Worm (Caenorhabditis elegans) whole organism, dauer: Measurements from ENCODE around the gene B0218.5.
"Not testable (repeated sequence)": the region's sequence is repeated elsewhere in the genome, so short reads cannot be mapped to it uniquely, and the experiment has no call there.

Source experiments
- unc-62 ChIP-seq: sonication (generic microtip); optimal IDR thresholded peaks from 2 replicates; lab custom pipeline; 2017; ENCODE audit warnings: missing biosample characterization, missing genetic modification reagents, missing genetic modification characterization

Gene B0218.5

DNA sequence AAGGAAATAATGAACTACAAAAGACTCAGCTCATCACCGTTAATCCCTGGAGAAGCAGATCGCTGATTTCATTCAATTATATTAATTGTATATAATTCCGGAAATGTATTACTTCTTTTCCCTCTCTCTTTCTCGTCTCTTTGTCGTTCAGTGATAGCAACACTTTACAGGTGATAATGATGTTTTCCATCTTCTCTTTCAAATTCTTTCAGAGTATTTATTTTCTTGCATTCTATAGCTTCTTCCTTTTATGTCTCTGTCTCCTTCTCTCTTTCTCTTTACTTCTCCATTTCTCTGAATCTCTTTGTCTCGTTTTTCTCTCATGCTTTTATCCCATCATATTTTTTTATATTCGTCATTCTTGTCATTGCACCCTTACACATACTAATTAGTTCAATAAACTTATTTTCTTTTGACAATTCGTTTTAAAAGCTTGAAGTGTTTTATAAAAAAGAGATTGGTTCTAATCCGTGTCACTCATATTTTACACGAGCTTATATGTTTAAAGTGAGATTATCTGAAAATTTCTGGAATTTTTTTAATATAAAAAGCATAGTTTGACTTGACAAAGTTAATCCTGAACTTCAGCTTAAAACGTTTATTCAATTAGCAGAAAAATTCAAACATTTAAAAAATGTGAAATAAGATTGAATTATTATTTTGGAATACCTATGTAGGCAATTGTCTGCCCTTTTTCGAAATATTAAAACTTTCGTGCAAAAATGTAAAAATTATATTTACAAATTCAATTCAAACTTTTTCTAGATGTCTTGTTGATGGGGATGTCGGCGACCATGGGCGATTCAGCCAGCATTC, 14.1 kb downstream of the B0218.5 start, which contains the start of gene pmk-2:
pmk-2 (plus strand) TSS at position 766 of the 816 bp plus-strand sequence.
- TF ChIP-seq unc-62 (GFP tag; lab: Kevin White, UChicago) = no peak

ce11 chrIV:8138984-8139383, 18.1 kb downstream of the B0218.5 start, which contains the start of gene pmk-3:
Gene pmk-3 (plus strand): TSS chrIV:8139219.
- TF ChIP-seq unc-62 (GFP tag; lab: Kevin White, UChicago) = no peak

- TF ChIP-seq unc-62 (GFP tag; lab: Kevin White, UChicago) = no peak
Observed at ce11 chrIV:8136548-8136947, 20.5 kb downstream of the B0218.5 start.

ce11 chrIV:8136005-8136512, 21.0 kb downstream of the B0218.5 start, which contains the start of the genes isp-1 and islo-1:
Gene isp-1 (minus strand): TSS chrIV:8136055.
Gene islo-1 (plus strand): TSS chrIV:8136389.
- TF ChIP-seq unc-62 (GFP tag; lab: Kevin White, UChicago) = no peak

DNA sequence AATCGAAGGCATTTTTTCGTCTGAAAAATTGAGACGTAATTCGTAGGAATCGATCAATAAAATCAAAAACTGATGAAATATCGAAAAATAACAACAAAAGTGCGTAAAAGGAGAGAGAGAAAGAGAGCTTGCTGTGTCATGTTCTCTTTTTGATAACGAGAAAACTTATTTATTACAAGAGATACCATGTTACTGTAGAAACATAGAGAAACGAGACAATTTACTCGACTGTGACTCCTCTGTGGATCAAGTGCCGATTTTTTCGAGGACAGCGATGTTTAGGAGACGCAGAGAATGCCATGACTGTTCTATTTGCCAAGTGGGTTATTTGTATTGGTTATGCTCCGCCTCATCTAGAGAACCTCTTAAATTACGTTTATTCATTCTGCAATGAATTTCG, 23.5 kb downstream of the B0218.5 start, which contains the start of gene sph-1:
sph-1 (minus strand) TSS at position 23 of the 400 bp plus-strand sequence.
- TF ChIP-seq unc-62 (GFP tag; lab: Kevin White, UChicago) = no peak

- TF ChIP-seq unc-62 (GFP tag; lab: Kevin White, UChicago) = no peak
Observed at ce11 chrIV:8130131-8130611, 26.9 kb downstream of the B0218.5 start, which contains the start of the genes ndub-11 and moc-3. Gene ndub-11 (minus strand): TSS chrIV:8130231. Gene moc-3 (plus strand): TSS chrIV:8130561.

DNA sequence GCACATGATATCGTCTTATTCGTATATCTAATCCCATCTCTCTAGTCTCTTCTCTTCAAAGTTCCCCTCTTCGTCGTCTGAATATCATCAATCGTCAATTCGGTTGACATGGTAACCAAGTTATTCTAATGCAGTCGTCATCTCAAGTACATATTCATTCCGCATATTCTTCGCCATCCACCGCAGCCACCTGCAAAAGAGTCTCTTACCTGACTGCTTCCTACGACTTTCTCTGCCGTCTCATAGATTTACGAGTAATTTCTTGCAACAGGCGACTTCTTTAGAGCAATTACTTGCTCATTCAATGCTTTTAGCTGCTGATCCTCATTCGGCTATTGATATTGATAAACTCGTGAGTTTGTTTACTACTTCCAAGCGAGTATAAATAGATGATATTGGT, 29.6 kb downstream of the B0218.5 start:
- TF ChIP-seq unc-62 (GFP tag; lab: Kevin White, UChicago) = no peak

- no peak for TF ChIP-seq unc-62 (GFP tag; lab: Kevin White, UChicago)
Observed at ce11 chrIV:8126902-8127301, 30.2 kb downstream of the B0218.5 start, which contains the start of gene ceph-41. Gene ceph-41 (plus strand): TSS chrIV:8127202.

DNA sequence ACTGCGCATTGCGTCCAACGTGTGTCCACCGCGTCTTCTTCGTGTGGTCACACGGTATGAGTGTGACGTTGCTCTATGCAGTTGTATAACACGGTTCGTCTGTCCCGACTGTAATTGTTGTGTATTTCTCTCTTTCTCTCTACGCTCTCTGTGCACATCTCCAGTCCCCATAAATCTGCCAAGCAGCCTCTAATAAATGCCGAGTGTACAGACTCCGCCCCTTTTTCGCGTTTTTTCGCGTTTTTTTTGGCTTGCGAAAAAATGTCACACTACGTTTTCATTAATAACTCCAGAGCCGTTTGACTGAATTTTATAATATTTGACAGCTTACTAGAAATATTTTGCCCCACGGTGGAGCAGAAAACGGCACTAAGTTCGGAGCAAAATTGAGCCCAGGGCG, 34.7 kb downstream of the B0218.5 start, which contains the start of gene erp-44.3:
erp-44.3 (plus strand) TSS at position 301 of the 400 bp plus-strand sequence.
- TF ChIP-seq unc-62 (GFP tag; lab: Kevin White, UChicago) = not testable (repeated sequence)

DNA sequence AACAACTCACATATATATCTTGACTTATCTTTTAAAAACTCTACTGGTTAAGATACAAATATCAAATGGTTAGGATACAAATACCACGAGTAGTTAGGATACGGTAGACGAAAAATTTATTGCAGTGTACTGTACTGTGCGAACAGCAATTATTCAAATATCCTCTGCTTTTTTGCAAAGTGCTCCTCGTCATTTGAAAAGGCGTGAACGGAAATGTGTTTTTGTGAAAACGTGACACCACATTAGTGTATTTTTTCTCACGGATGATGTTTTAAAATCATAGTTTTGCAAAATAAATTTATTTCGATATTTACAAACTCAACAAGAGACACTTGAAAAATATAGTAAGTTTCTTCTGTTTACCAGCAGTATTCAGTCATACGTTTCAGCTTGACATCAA, 38.3 kb downstream of the B0218.5 start, which contains the start of gene F42G8.8:
F42G8.8 (plus strand) TSS at position 301 of the 400 bp plus-strand sequence.
- no peak for TF ChIP-seq unc-62 (GFP tag; lab: Kevin White, UChicago)

DNA sequence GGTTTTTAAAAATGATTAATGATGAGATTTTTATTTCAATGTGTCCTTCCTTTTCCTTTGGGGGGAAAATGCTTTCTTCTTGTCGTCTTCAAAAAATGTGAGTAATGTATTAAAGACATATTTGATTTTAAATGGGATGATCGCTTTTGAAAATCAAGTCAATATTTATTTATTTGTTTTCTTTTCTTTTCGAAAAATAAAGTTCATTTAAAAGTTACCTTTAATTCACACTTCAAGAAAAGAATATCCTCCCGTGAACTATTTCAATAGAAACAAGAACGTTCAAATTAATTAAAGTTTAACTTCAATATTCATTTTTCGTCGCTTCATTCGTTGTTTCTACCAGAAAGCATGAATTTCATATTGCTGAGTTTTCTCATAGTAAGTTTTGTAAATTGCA, 41.6 kb downstream of the B0218.5 start, which contains the start of gene irld-8:
irld-8 (plus strand) TSS at position 301 of the 400 bp plus-strand sequence.
- no peak for TF ChIP-seq unc-62 (GFP tag; lab: Kevin White, UChicago)

- TF ChIP-seq unc-62 (GFP tag; lab: Kevin White, UChicago) = no peak
Observed at ce11 chrIV:8114535-8114934, 42.5 kb downstream of the B0218.5 start.

ce11 chrIV:8113161-8113560, 43.9 kb downstream of the B0218.5 start, which contains the start of gene Y42H9AR.1:
Gene Y42H9AR.1 (plus strand): TSS chrIV:8113393.
- TF ChIP-seq unc-62 (GFP tag; lab: Kevin White, UChicago) = no peak

DNA sequence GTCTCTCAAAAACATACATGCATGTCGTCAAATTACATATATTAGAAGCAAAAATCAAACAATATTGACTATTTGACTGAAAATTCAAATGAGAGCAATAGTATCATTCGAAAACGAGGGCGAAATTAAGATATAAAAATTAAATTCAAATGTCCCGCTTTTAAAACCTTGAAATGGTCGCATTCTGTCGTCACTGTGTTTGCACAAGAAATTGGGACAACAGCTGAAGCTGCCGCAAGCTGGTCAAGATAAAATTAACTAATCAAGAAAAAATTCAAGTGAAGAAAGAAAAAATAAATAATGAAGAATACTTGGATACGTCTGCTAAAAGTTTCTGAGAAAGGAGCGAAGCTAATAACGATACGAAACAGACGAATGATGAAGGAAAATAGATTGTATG, 44.4 kb downstream of the B0218.5 start:
- TF ChIP-seq unc-62 (GFP tag; lab: Kevin White, UChicago) = no peak

DNA sequence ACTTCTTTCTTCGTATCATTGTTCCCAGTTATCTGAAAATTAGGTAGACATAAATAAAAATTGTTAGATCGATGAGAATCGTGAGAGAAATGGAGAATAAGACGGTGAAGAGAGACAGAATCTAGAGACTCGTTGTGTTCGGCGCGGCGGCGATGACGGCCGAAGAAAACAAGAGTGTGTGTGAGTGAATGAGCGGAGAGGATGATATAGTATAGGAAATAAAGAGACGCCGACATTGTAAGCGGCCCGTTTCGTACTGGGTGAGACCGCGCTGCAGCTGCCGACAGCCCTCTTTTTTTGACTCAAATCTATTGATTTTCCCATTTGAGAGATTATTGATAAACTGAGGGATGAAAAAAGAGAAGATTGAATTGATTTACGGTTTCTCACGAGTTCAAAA, 44.9 kb downstream of the B0218.5 start, which contains the start of gene Y42H9AR.4:
Y42H9AR.4 (minus strand) TSS at position 32 of the 400 bp plus-strand sequence.
- no peak for TF ChIP-seq unc-62 (GFP tag; lab: Kevin White, UChicago)

ce11 chrIV:8107502-8107901, 49.6 kb downstream of the B0218.5 start, which contains the start of gene rabs-5:
Gene rabs-5 (minus strand): TSS chrIV:8107602.
- TF ChIP-seq unc-62 (GFP tag; lab: Kevin White, UChicago) = no peak
